Worm (Caenorhabditis elegans) whole organism, L1 larva: ENCODE measurements around the gene K08D8.4.

Experiments used
- C04F5.9 ChIP-seq: sonication (generic microtip); optimal IDR thresholded peaks from 2 replicates; lab custom pipeline; 2016; ENCODE audit warnings: missing genetic modification characterization, missing compliant biosample characterization
- C16A3.4 ChIP-seq: fragments of 150-350 bp; optimal IDR thresholded peaks from 2 replicates; lab custom pipeline; 2014; ENCODE audit warnings: missing biosample characterization, missing genetic modification characterization
- F16B12.6 ChIP-seq: fragments of 150-350 bp; optimal IDR thresholded peaks from 2 replicates; lab custom pipeline; 2014; ENCODE audit warnings: missing biosample characterization, missing genetic modification characterization
- aha-1 ChIP-seq: fragments of 150-350 bp; optimal IDR thresholded peaks from 2 replicates; lab custom pipeline; 2014; ENCODE audit warnings: missing biosample characterization, missing genetic modification characterization
- alr-1 ChIP-seq: fragments of 200-800 bp; sonication (Bioruptor generic); optimal IDR thresholded peaks from 2 replicates; lab custom pipeline; 2018; ENCODE audit warnings: borderline replicate concordance, mild to moderate bottlenecking, missing genetic modification characterization, missing compliant biosample characterization
- blmp-1 ChIP-seq: fragments of 150-350 bp; optimal IDR thresholded peaks from 2 replicates; lab custom pipeline; 2014; ENCODE audit warnings: missing biosample characterization, missing genetic modification characterization
- ceh-90 ChIP-seq: sonication (generic microtip); optimal IDR thresholded peaks from 2 replicates; lab custom pipeline; 2016; ENCODE audit warnings: missing genetic modification characterization, missing compliant biosample characterization
- ces-1 ChIP-seq: fragments of 150-350 bp; optimal IDR thresholded peaks from 2 replicates; lab custom pipeline; 2014; ENCODE audit warnings: missing biosample characterization, missing genetic modification reagents, missing genetic modification characterization
- efl-1 ChIP-seq, 4 experiments: fragments of 150-350 bp; optimal IDR thresholded peaks in 3 of 4; peaks in 1 of 4; 1 replicate in 1 of 4; 2 replicates in 3 of 4; lab custom pipeline; 2014; ENCODE audit warnings: missing biosample characterization in 2 of 4, missing genetic modification characterization in 2 of 4, missing genetic modification reagents in 2 of 4
- egl-27 ChIP-seq, 2 experiments: fragments of 150-350 bp in 1 of 2; sonication (generic microtip); optimal IDR thresholded peaks; 3 replicates each; lab custom pipeline; 2017 to 2018; ENCODE audit warnings: missing biosample characterization in 2 of 2, missing genetic modification characterization in 2 of 2, missing genetic modification reagents in 2 of 2
- elt-2 ChIP-seq: sonication (generic microtip); optimal IDR thresholded peaks from 2 replicates; lab custom pipeline; 2016; ENCODE audit warnings: missing genetic modification characterization, mild to moderate bottlenecking, inconsistent platforms, missing compliant biosample characterization, missing genetic modification reagents
- ets-5 ChIP-seq: fragments of 200-800 bp; sonication (Bioruptor generic); IDR thresholded peaks from 2 replicates; pipeline ENCODE4 v1.3.6; 2022; ENCODE audit warnings: missing genetic modification characterization, missing compliant biosample characterization
- fkh-8 ChIP-seq: sonication (generic microtip); optimal IDR thresholded peaks from 2 replicates; lab custom pipeline; 2016; ENCODE audit warnings: mild to moderate bottlenecking, missing genetic modification characterization, missing compliant biosample characterization
- fos-1 ChIP-seq: fragments of 150-350 bp; optimal IDR thresholded peaks from 2 replicates; lab custom pipeline; 2014; ENCODE audit warnings: missing biosample characterization, missing genetic modification characterization
- hlh-4 ChIP-seq: sonication (generic microtip); optimal IDR thresholded peaks from 2 replicates; lab custom pipeline; 2016; ENCODE audit warnings: mild to moderate bottlenecking, missing genetic modification characterization, missing compliant biosample characterization
- hpl-2 ChIP-seq: fragments of 150-350 bp; optimal IDR thresholded peaks from 2 replicates; lab custom pipeline; 2014; ENCODE audit warnings: missing biosample characterization, missing genetic modification reagents, missing genetic modification characterization
- isw-1 ChIP-seq: fragments of 200-800 bp; sonication (Bioruptor generic); IDR thresholded peaks from 2 replicates; pipeline ENCODE4 v1.3.6; 2022; ENCODE audit warnings: missing genetic modification characterization, missing compliant biosample characterization
- jun-1 ChIP-seq: fragments of 150-350 bp; optimal IDR thresholded peaks from 2 replicates; lab custom pipeline; 2014; ENCODE audit warnings: missing biosample characterization, missing genetic modification reagents, missing genetic modification characterization
- lin-14 ChIP-seq: fragments of 200-800 bp; sonication (Bioruptor generic); optimal IDR thresholded peaks from 2 replicates; lab custom pipeline; 2018; ENCODE audit warnings: mild to moderate bottlenecking, missing genetic modification characterization, moderate library complexity, missing compliant biosample characterization
- lin-15B ChIP-seq: fragments of 150-350 bp; sonication (generic microtip); optimal IDR thresholded peaks from 3 replicates; lab custom pipeline; 2014; ENCODE audit warnings: missing biosample characterization, missing genetic modification characterization
- lin-39 ChIP-seq: fragments of 150-350 bp; optimal IDR thresholded peaks from 2 replicates; lab custom pipeline; 2014; ENCODE audit warnings: missing biosample characterization, missing genetic modification reagents, missing genetic modification characterization
- lsy-2 ChIP-seq, 2 experiments: fragments of 150-350 bp; optimal IDR thresholded peaks; 2 replicates each; lab custom pipeline; 2014; ENCODE audit warnings: missing biosample characterization in 2 of 2, missing genetic modification characterization in 2 of 2
- mef-2 ChIP-seq: fragments of 150-350 bp; optimal IDR thresholded peaks from 2 replicates; lab custom pipeline; 2014; ENCODE audit warnings: missing biosample characterization, missing genetic modification characterization
- mep-1 ChIP-seq: fragments of 150-350 bp; optimal IDR thresholded peaks from 2 replicates; lab custom pipeline; 2014; ENCODE audit warnings: missing biosample characterization, missing genetic modification characterization
- nhr-11 ChIP-seq: fragments of 150-350 bp; optimal IDR thresholded peaks from 2 replicates; lab custom pipeline; 2014; ENCODE audit warnings: missing biosample characterization, missing genetic modification characterization
- nhr-12 ChIP-seq: sonication (generic microtip); optimal IDR thresholded peaks from 2 replicates; lab custom pipeline; 2017; ENCODE audit warnings: missing biosample characterization, missing genetic modification characterization
- nhr-71 ChIP-seq: sonication (generic microtip); optimal IDR thresholded peaks from 2 replicates; lab custom pipeline; 2016; ENCODE audit warnings: mild to moderate bottlenecking, missing genetic modification characterization, moderate library complexity, missing compliant biosample characterization
- nhr-76 ChIP-seq: sonication (generic microtip); optimal IDR thresholded peaks from 2 replicates; lab custom pipeline; 2017; ENCODE audit warnings: missing biosample characterization, missing genetic modification characterization
- nhr-85 ChIP-seq: sonication (generic microtip); peaks from one replicate; lab custom pipeline; 2016; ENCODE audit warnings: missing genetic modification characterization, inconsistent platforms, missing compliant biosample characterization
- snu-23 ChIP-seq: sonication (generic microtip); optimal IDR thresholded peaks from 2 replicates; lab custom pipeline; 2016; ENCODE audit warnings: missing genetic modification characterization, missing compliant biosample characterization
- sox-4 ChIP-seq: sonication (generic microtip); optimal IDR thresholded peaks from 2 replicates; lab custom pipeline; 2016; ENCODE audit warnings: missing genetic modification characterization, missing compliant biosample characterization
- sup-37 ChIP-seq: fragments of 200-800 bp; sonication (Bioruptor generic); optimal IDR thresholded peaks from 2 replicates; lab custom pipeline; 2018; ENCODE audit warnings: mild to moderate bottlenecking, missing genetic modification characterization, missing compliant biosample characterization
- unc-130 ChIP-seq: fragments of 150-350 bp; optimal IDR thresholded peaks from 2 replicates; lab custom pipeline; 2017; ENCODE audit warnings: missing biosample characterization, missing genetic modification characterization, inconsistent platforms
- unc-62 ChIP-seq: fragments of 150-350 bp; optimal IDR thresholded peaks from 2 replicates; lab custom pipeline; 2014; ENCODE audit warnings: missing biosample characterization, missing genetic modification reagents, missing genetic modification characterization
- unc-86 ChIP-seq: sonication (generic microtip); optimal IDR thresholded peaks from 2 replicates; lab custom pipeline; 2016; ENCODE audit warnings: missing genetic modification characterization, missing compliant biosample characterization
- unc-98 ChIP-seq: fragments of 200-800 bp; sonication (Bioruptor generic); IDR thresholded peaks from 2 replicates; pipeline ENCODE4 v1.3.6; 2022; ENCODE audit warnings: missing genetic modification characterization, missing compliant biosample characterization
- zip-4 ChIP-seq: fragments of 200-800 bp; sonication (Bioruptor generic); optimal IDR thresholded peaks from 2 replicates; lab custom pipeline; 2018; ENCODE audit warnings: mild to moderate bottlenecking, missing genetic modification characterization, moderate library complexity, missing compliant biosample characterization
- ztf-4 ChIP-seq: fragments of 150-350 bp; optimal IDR thresholded peaks from 2 replicates; lab custom pipeline; 2014; ENCODE audit warnings: missing biosample characterization, missing genetic modification characterization

Gene K08D8.4

ce11 chrIV:12921027-12921426, 11.2 kb upstream of the K08D8.4 start, which contains the start of gene C32H11.4:
Gene C32H11.4 (plus strand): TSS chrIV:12921264.
- TF ChIP-seq lsy-2 (tag; optimal IDR thresholded peaks at IDR 0.05; lab: Kevin White, UChicago) (no peak), ztf-4 (tag; lab: Kevin White, UChicago) (no peak), C04F5.9 (tag; lab: Kevin White, UChicago) (no peak), lin-15B (tag; lab: Kevin White, UChicago) (no peak), elt-2 (peak; percentile 89), sox-4 (tag; lab: Kevin White, UChicago) (no peak), egl-27 (tag; optimal IDR thresholded peaks at IDR 0.05; lab: Kevin White, UChicago) (no peak)

ce11 chrIV:12920553-12920952, 10.8 kb upstream of the K08D8.4 start:
- TF ChIP-seq ceh-90 (no peak), hpl-2 (GFP tag; lab: Kevin White, UChicago) (no peak), zip-4 (no peak), fos-1 (tag; lab: Kevin White, UChicago) (no peak), efl-1 (optimal IDR thresholded peaks at IDR 0.05; lab: Kevin White, UChicago) (no peak), efl-1 (GFP tag; optimal IDR thresholded peaks at IDR 0.05 in 1 of 2; lab: Kevin White, UChicago) (no peak), nhr-71 (tag; lab: Kevin White, UChicago) (no peak), C16A3.4 (tag; lab: Kevin White, UChicago) (no peak), lin-39 (tag; lab: Kevin White, UChicago) (no peak), lin-14 (GFP tag; lab: Kevin White, UChicago) (no peak), ets-5 (no peak), unc-130 (tag; lab: Kevin White, UChicago) (no peak), snu-23 (GFP tag; lab: Kevin White, UChicago) (no peak), jun-1 (tag; lab: Kevin White, UChicago) (no peak), alr-1 (no peak), nhr-85 (tag; lab: Kevin White, UChicago) (no peak), fkh-8 (no peak), blmp-1 (tag; lab: Kevin White, UChicago) (no peak)

ce11 chrIV:12918256-12918655, 8.5 kb upstream of the K08D8.4 start, which contains the start of gene C32H11.3:
Gene C32H11.3 (plus strand): TSS chrIV:12918556.
- TF ChIP-seq isw-1 (GFP tag; lab: Robert Waterston, UW) (no peak), ces-1 (no peak), sup-37 (GFP tag; lab: Kevin White, UChicago) (no peak), nhr-12 (tag; lab: Kevin White, UChicago) (no peak), C04F5.9 (tag; lab: Kevin White, UChicago) (no peak), hlh-4 (tag; lab: Kevin White, UChicago) (peak; percentile 46), zip-4 (no peak), F16B12.6 (tag; lab: Kevin White, UChicago) (no peak)

- TF ChIP-seq nhr-76 (tag; lab: Kevin White, UChicago) (no peak), aha-1 (tag; lab: Kevin White, UChicago) (no peak), unc-62 (GFP tag; lab: Kevin White, UChicago) (no peak), mep-1 (tag; lab: Kevin White, UChicago) (no peak), lsy-2 (tag; optimal IDR thresholded peaks at IDR 0.05; lab: Kevin White, UChicago) (no peak), lin-39 (tag; lab: Kevin White, UChicago) (no peak), ztf-4 (tag; lab: Kevin White, UChicago) (no peak), ets-5 (no peak), mef-2 (tag; lab: Kevin White, UChicago) (no peak), nhr-12 (tag; lab: Kevin White, UChicago) (no peak), nhr-85 (tag; lab: Kevin White, UChicago) (no peak), unc-98 (no peak), nhr-11 (no peak), unc-86 (no peak)
Observed at ce11 chrIV:12915479-12915878, 5.7 kb upstream of the K08D8.4 start, which contains the start of gene srz-15. Gene srz-15 (plus strand): TSS chrIV:12915779.
